Fruit fly (Drosophila melanogaster): ENCODE data around the gene CG31975.

CG31975 gene

DNA sequence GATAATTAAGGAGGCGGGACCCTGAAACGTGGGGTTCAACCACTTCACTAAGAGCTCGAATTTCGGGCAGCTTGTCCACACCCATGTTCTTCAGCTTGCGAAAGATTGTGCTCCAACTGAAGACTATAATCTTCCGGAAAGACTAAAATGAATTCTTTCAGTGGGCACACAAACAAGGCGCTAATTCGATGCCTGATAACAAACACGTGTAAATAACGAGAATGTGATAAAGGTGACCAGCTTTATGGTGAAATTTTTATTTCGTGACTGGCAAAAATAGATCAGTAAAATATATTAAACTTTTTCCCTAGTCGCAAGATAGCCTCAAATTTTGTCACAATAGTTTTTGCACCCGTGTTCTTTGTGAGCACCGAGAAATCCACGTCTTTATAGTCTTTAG is at the start of gene CG31975, which contains the start of gene ovm:
Gene CG31975, minus strand, starts transcription at position 144 of the 400 bp plus-strand sequence.
Gene ovm, minus strand, starts transcription at position 144 of the 400 bp plus-strand sequence.
- TF ChIP-seq psq (optimal IDR thresholded peaks at IDR 0.05) = no peak
- no peak for TF ChIP-seq EcR (GFP tag; optimal IDR thresholded peaks at IDR 0.05)
- no peak for TF ChIP-seq CG8478 (optimal IDR thresholded peaks at IDR 0.05)
- no peak for TF ChIP-seq Dll (optimal IDR thresholded peaks at IDR 0.05)
- no peak for TF ChIP-seq usp (GFP tag; optimal IDR thresholded peaks at IDR 0.05)
- no peak for TF ChIP-seq pan (optimal IDR thresholded peaks at IDR 0.05)

DNA sequence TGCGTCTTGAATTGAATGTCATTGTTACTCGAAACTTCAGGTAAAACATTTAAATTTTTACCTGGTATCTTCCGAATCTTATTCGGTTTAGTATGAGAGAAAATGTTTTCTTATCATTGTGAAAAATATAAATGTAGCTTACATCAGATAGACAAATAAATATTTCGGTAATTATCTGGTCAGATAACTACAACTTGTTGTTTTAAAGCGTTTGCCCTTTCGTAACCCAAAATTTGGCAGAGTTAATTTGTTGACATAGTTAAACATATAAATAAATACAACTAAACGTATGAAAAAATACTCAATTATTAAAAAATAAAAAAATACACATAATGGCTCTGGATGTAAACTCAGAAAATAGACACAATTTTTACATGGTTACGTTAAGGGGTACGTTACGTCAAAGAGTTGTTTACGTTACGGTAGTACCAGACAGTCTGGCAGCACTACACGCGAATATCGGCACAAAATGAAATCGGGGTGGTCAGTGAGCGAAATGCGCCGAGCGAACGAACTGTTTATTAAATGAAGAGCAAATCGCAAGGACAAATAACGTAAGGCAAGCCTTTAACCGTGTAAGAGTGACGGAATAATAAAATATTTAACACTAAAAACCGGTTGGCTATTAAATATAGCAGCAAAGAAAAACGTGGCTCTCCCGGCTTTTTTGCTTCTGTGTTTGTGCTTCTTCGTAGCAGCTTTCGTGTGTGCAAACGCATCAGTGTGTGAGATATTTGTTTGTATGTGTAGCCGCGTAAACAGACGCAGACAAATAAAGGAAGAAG is 41.8 kb upstream of the CG31975 start:
- no peak for TF ChIP-seq Dll (optimal IDR thresholded peaks at IDR 0.05)
- TF ChIP-seq psq (optimal IDR thresholded peaks at IDR 0.05) = no peak
- no peak for TF ChIP-seq usp (GFP tag; optimal IDR thresholded peaks at IDR 0.05)
- no peak for TF ChIP-seq pan (optimal IDR thresholded peaks at IDR 0.05)
- TF ChIP-seq CG8478 (optimal IDR thresholded peaks at IDR 0.05) = no peak
- no peak for TF ChIP-seq EcR (GFP tag; optimal IDR thresholded peaks at IDR 0.05)

DNA sequence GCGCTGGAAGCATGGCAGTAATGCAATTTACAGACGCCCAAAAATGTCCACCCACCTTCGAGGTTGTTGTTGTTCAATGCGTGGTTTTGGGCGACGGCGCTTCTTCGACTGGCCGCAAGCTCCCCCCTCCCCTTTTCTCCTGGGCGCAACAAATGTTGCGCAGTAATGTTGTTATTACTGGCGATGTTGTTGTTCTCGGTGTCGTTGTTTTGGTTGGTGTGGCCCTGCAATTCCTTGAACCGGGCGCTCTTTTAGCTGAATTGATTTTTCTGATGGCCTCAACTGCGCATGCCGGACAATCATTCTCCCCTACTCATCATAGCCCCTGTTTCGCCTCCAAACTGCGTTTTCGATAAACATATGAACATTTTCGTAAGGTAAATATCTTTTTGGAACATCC is 40.2 kb upstream of the CG31975 start:
- TF ChIP-seq psq (optimal IDR thresholded peaks at IDR 0.05) = no peak
- no peak for TF ChIP-seq pan (optimal IDR thresholded peaks at IDR 0.05)
- no peak for TF ChIP-seq EcR (GFP tag; optimal IDR thresholded peaks at IDR 0.05)
- no peak for TF ChIP-seq Dll (optimal IDR thresholded peaks at IDR 0.05)

DNA sequence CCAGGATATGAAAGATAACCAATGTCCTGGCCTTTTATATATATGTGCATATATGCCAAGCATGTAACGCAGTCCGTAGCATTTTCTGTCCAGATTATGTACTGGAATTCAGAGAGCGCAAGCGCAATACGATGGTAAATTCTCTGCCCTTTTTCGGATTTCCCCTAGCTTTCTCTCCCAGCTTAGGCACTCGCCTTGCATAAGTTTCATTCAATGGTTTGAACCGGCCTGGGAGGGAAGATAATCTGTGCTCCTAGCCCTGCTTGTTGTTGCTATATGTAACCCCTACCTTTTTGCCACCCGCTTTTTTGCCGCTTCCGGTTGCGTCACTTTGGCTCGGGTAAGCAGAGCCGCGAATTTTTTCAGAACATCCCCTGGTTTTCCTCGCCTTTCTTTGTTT is 38.3 kb upstream of the CG31975 start:
- TF ChIP-seq CG8478 (optimal IDR thresholded peaks at IDR 0.05) (no peak), psq (optimal IDR thresholded peaks at IDR 0.05) (no peak), pan (optimal IDR thresholded peaks at IDR 0.05) (no peak), Dll (optimal IDR thresholded peaks at IDR 0.05) (no peak)

DNA sequence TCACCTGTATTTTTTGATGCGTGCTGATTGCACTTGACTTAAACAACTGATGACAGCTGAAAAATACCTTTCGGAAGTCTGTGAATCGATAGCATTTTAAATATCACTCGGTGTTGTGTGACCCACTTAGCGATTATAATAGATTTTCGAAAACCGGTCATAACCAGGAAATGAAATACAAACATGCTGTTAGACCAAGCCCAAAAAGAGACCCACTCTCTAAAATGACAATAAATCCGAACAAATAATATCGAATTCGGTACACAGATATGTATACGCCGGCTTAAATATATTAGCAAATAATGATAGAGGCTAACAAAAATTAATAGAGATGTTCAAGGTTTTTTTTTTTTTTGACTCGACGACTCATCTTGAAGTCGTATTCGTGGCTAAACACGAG is 34.9 kb upstream of the CG31975 start:
- TF ChIP-seq CG8478 (optimal IDR thresholded peaks at IDR 0.05) (no peak), Dll (optimal IDR thresholded peaks at IDR 0.05) (no peak), usp (GFP tag; optimal IDR thresholded peaks at IDR 0.05) (no peak), EcR (GFP tag; optimal IDR thresholded peaks at IDR 0.05) (no peak), pan (optimal IDR thresholded peaks at IDR 0.05) (no peak)

DNA sequence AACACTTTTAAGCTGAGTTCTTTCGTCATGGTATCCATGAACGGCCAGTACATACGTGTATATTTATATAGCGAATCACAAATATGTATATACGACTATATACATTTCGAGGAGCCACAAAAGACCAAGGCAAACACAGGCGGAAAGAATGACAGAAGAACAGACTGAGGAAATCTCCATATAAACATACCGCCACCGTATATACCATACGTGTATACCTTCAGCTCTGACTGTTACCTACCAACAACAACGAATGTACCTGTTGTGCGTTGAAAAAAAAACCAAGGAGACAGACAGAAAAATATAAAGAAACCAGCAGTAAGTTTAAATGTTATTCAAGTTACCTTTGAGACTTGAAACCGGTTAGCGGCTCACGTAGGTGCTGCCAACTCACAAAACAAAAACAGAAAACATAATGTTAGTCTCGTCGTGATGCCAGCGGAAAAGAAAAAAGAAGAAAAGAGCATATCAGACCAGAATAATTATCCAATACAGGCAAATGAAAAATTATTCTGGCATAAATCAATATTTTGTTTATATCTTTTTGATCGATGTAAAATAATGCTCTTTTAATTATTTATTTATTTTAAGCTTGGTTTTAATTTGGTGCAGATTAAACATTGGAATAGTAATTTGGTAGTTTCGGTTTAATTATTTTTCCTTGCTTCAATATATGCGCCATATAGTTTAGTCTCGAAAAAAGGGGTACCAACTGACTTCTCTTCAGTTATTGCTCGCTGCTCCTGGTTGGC is 30.9 kb upstream of the CG31975 start:
- TF ChIP-seq EcR (GFP tag; optimal IDR thresholded peaks at IDR 0.05) (no peak), Dll (optimal IDR thresholded peaks at IDR 0.05) (no peak), CG8478 (optimal IDR thresholded peaks at IDR 0.05) (no peak), pan (optimal IDR thresholded peaks at IDR 0.05) (no peak), usp (GFP tag; optimal IDR thresholded peaks at IDR 0.05) (no peak), psq (optimal IDR thresholded peaks at IDR 0.05) (no peak)

DNA sequence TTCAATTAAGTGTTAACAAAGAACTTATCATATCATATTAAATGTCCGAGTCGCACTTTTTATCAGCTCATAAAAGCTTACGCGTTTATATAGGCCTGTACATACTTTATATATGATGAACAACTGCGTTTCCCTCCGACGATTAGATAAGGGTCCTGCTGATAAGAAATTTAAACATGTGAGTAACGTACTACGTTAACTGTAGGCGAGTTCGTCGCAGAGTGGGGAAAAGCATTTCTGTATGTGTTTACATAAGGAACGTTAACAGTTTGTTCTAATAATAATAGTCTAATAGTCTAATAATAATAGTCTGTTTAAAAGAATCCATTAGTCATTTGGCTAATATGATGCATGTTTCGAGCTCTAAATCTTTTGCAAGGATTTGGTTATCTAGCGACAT is 29.6 kb upstream of the CG31975 start:
- no peak for TF ChIP-seq pan (optimal IDR thresholded peaks at IDR 0.05)

DNA sequence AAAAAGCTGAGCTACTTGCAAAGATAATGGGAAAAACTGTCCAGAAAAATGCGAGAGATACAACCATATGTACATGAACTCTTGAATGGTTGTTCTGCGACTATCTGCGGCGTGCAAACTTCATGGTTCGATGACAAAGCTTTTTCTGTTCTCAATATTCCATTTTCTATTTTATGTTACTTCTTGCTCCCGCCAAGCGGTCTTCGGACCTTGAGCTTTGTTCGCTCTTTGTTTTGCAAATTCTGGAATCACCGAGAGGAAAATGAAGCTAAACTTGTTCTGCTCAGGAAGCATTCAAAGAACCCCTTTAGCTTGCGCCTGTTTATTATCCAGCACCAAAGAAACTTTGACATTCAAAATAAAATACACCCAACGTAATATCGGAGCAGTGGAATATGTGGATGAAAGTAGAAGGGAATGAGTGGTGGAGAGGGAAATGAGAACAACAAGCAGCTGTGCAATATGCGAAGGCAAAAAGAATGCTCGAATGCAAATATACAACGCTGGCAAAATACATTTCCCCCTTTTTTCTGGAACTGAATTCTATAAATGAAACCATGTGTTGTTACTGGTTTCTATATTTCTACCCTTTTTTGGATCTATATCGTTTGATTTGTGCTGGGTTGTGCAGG is 27.6 kb upstream of the CG31975 start:
- TF ChIP-seq usp (GFP tag; optimal IDR thresholded peaks at IDR 0.05) (no peak), EcR (GFP tag; optimal IDR thresholded peaks at IDR 0.05) (peak in 1 of 2 experiments; percentile 7), Dll (optimal IDR thresholded peaks at IDR 0.05) (no peak)

DNA sequence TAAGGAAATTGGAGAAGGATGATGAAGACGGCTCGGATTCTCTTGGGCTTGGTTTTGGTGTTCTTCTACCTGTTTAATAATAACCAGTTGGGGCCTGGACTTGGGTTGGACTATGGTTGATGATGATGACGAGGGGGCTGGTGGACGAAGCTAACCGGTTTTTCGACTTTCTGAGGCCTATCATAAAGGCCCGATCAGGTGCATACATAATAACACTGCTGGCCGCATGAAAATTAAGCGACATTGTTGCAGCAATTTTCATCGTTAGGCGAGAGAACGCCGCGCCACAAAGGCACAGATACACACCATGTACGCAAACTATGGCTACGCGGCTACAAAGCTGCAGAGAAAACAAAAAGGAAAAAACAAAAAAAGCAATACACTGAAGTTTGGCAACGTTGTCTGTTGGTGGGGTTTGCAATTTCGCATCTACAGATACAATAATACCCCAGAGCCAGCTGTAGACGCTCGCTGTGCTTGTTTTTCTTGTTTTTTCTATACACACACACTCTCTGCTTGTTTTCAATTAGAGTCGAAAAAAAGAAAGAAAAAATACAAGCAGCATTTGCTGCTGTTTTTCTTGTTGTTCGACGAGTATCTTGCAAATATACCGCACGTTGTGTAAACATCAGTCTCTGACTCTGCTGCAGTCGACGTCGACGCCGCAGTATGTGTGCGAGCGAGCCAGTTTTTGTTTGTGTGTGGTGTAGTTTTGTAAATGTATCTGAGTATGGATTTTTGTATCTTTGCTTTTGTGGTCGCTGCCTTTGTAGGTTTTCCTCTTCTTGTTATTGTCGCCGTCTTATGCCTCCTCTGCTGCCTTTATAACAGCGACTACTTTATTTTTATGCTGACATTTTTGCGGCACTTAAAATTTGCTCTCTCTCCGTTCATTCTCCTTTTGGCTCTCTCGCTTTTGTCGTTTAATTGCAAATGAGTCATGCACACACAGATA is 25.6 kb upstream of the CG31975 start:
- TF ChIP-seq usp (GFP tag; optimal IDR thresholded peaks at IDR 0.05) (no peak), EcR (GFP tag; optimal IDR thresholded peaks at IDR 0.05) (no peak), Dll (optimal IDR thresholded peaks at IDR 0.05) (no peak), psq (optimal IDR thresholded peaks at IDR 0.05) (no peak), pan (optimal IDR thresholded peaks at IDR 0.05) (no peak), CG8478 (optimal IDR thresholded peaks at IDR 0.05) (no peak)

DNA sequence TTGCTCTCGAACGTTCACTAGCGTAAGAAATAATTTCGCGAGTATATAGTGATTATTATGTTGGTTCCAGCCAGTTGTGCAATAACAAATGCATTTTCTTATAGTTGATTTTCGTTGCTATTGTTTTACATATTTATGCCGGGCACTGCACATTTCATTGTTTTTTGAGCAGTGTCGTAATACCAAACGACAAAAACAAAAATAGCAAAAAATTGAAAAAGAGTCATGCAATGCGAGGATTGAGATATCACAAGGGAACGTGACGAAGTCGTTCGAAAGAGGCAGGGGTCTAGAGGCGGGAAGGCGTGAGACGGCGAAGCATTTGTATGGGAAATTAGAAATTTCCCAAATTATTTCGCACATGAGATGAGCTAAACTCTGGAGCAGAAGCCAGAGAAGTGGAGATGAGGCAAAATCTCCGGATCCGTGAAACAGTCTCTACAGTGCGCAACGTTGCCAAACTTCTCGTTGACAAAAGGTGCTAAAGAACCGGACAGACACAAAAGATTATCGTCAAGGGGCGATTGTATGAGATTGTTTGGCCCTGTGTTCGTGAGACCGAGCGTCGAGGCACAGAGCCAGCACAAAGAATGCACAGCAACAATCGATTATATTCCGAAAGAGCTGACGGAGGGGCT is 24.6 kb upstream of the CG31975 start:
- TF ChIP-seq CG8478 (optimal IDR thresholded peaks at IDR 0.05) (no peak), EcR (GFP tag; optimal IDR thresholded peaks at IDR 0.05) (no peak)

DNA sequence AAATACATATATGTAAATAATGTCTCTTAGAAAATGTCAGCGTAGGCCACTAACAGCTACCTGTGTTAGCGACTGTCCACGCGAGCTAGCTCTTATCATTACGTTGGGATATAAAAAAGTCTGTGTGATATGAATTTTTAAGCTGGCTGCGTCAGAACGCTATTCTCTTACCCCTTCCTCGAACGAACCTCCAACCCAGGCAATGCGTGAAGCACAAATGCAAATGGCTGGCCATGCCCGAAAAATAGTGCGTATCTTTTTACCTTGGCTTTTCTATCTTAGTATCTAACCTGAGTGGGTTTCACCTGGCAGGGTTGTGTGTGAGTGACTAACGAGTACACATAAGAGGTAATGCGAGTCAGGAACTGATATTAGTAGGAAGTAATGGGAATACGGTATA is 22.4 kb upstream of the CG31975 start:
- TF ChIP-seq usp (GFP tag; optimal IDR thresholded peaks at IDR 0.05) (no peak), psq (optimal IDR thresholded peaks at IDR 0.05) (no peak), EcR (GFP tag; optimal IDR thresholded peaks at IDR 0.05) (no peak), pan (optimal IDR thresholded peaks at IDR 0.05) (no peak), CG8478 (optimal IDR thresholded peaks at IDR 0.05) (no peak), Dll (optimal IDR thresholded peaks at IDR 0.05) (no peak)
